Worm (Caenorhabditis elegans) whole organism, L2 larva: Measurements from ENCODE around the gene F14F9.6.

Experiments
- ama-1 ChIP-seq: fragments of 150-350 bp; optimal IDR thresholded peaks from 2 replicates; lab custom pipeline; 2018; ENCODE audit warnings: inconsistent platforms
- ceh-82 ChIP-seq: fragments of 150-350 bp; optimal IDR thresholded peaks from 2 replicates; lab custom pipeline; 2014; ENCODE audit warnings: missing biosample characterization, missing genetic modification characterization
- crh-2 ChIP-seq: sonication (generic microtip); optimal IDR thresholded peaks from 2 replicates; lab custom pipeline; 2017; ENCODE audit warnings: missing biosample characterization, missing genetic modification characterization
- elt-1 ChIP-seq: fragments of 150-350 bp; optimal IDR thresholded peaks from 2 replicates; lab custom pipeline; 2014; ENCODE audit warnings: missing biosample characterization, missing genetic modification characterization
- lin-13 ChIP-seq: fragments of 150-350 bp; optimal IDR thresholded peaks from 2 replicates; lab custom pipeline; 2014; ENCODE audit warnings: missing biosample characterization, missing genetic modification reagents, missing genetic modification characterization
- lsy-2 ChIP-seq, 2 experiments: fragments of 150-350 bp in 1 of 2; sonication (generic microtip) in 1 of 2; optimal IDR thresholded peaks; 2 replicates each; lab custom pipeline; 2014 to 2017; ENCODE audit warnings: missing biosample characterization in 2 of 2, missing genetic modification characterization in 2 of 2
- nhr-12 ChIP-seq: fragments of 150-350 bp; optimal IDR thresholded peaks from 2 replicates; lab custom pipeline; 2014; ENCODE audit warnings: missing biosample characterization, missing genetic modification characterization
- sma-9 ChIP-seq, 2 experiments: fragments of 150-350 bp in 1 of 2; sonication (generic microtip) in 1 of 2; optimal IDR thresholded peaks; 2 replicates each; lab custom pipeline; 2014 to 2016; ENCODE audit warnings: missing genetic modification characterization in 2 of 2, mild to moderate bottlenecking in 1 of 2, missing biosample characterization in 1 of 2, missing compliant biosample characterization in 1 of 2, missing genetic modification reagents in 1 of 2, moderate library complexity in 1 of 2
- snpc-4 ChIP-seq: fragments of 150-350 bp; optimal IDR thresholded peaks from 2 replicates; lab custom pipeline; 2014; ENCODE audit warnings: missing biosample characterization, missing genetic modification characterization
- ztf-11 ChIP-seq: sonication (generic microtip); optimal IDR thresholded peaks from 2 replicates; lab custom pipeline; 2017; ENCODE audit warnings: missing biosample characterization, missing genetic modification characterization

ce11 chrV:5130018-5130417 lies 16.3 kb downstream of the F14F9.6 start, which contains the start of gene F14F9.8:
- TF ChIP-seq lin-13 (GFP tag; lab: Kevin White, UChicago) (no peak), ama-1 (no peak), snpc-4 (tag; lab: Kevin White, UChicago) (no peak), nhr-12 (no peak), ztf-11 (tag; lab: Kevin White, UChicago) (no peak), crh-2 (tag; lab: Kevin White, UChicago) (no peak), sma-9 (GFP tag; optimal IDR thresholded peaks at IDR 0.05; lab: Kevin White, UChicago) (no peak), sma-9 (tag; optimal IDR thresholded peaks at IDR 0.05; lab: Kevin White, UChicago) (no peak), ceh-82 (tag; lab: Kevin White, UChicago) (no peak), elt-1 (tag; lab: Kevin White, UChicago) (no peak), lsy-2 (tag; optimal IDR thresholded peaks at IDR 0.05; lab: Kevin White, UChicago) (no peak)
